Worm (Caenorhabditis elegans): Measurements from ENCODE around the gene F49A5.10.

F49A5.10 gene

DNA sequence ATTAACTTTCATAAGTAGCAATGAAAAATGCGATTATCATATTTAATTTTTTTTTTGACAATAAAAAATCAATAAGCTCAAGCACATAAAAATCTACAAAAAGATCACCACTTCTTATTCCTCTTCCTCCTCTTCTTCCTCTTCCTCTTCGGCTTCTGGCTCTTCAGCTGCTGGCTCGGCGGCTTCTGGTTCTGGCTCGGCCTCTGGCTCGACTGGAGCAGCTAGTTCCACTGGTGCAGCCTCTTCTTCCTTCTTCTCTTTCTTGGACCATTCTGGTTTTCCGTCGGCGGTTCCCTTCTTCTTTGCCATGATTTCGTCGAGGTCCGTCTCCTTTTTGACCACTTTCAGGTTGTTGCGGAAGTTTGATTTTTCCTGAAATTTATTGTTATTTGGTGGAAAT, 41.4 kb upstream of the F49A5.10 start:
- no peak for TF ChIP-seq Y55F3AM.14 (GFP tag; optimal IDR thresholded peaks at IDR 0.05)
- no peak for TF ChIP-seq nhr-129 (tag; optimal IDR thresholded peaks at IDR 0.05)
- no peak for TF ChIP-seq elt-1 (tag; optimal IDR thresholded peaks at IDR 0.05)
- TF ChIP-seq R02D3.7 (tag; optimal IDR thresholded peaks at IDR 0.05): no peak
- no peak for TF ChIP-seq nhr-10 (tag; optimal IDR thresholded peaks at IDR 0.05)
- no peak for TF ChIP-seq ZK546.5 (tag; optimal IDR thresholded peaks at IDR 0.05)
- TF ChIP-seq ceh-82 (tag; optimal IDR thresholded peaks at IDR 0.05): no peak
- no peak for TF ChIP-seq nhr-23 (tag; optimal IDR thresholded peaks at IDR 0.05)
- no peak for TF ChIP-seq egl-27 (tag; optimal IDR thresholded peaks at IDR 0.05)
- no peak for TF ChIP-seq ceh-16 (tag; optimal IDR thresholded peaks at IDR 0.05)
- no peak for TF ChIP-seq mbf-1 (tag; optimal IDR thresholded peaks at IDR 0.05)
- no peak for TF ChIP-seq unc-55 (GFP tag; optimal IDR thresholded peaks at IDR 0.05)

ce11 chrV:16834989-16835388, 40.1 kb upstream of the F49A5.10 start, which contains the start of gene tni-3:
TSS of gene tni-3 (minus strand) at chrV:16835128.
- no peak for TF ChIP-seq nhr-77 (tag; optimal IDR thresholded peaks at IDR 0.05)
- TF ChIP-seq gmeb-1 (tag; optimal IDR thresholded peaks at IDR 0.05): no peak
- TF ChIP-seq snpc-4 (tag; optimal IDR thresholded peaks at IDR 0.05): no peak
- TF ChIP-seq nhr-237 (tag; optimal IDR thresholded peaks at IDR 0.05): no peak
- TF ChIP-seq lin-39 (tag; optimal IDR thresholded peaks at IDR 0.05): no peak
- TF ChIP-seq lin-11 (tag; optimal IDR thresholded peaks at IDR 0.05): no peak
- TF ChIP-seq sma-9 (GFP tag; optimal IDR thresholded peaks at IDR 0.05): no peak
- no peak for TF ChIP-seq sma-9 (tag; optimal IDR thresholded peaks at IDR 0.05)
- no peak for TF ChIP-seq sem-4 (tag; optimal IDR thresholded peaks at IDR 0.05)
- no peak for TF ChIP-seq lin-13 (GFP tag; optimal IDR thresholded peaks at IDR 0.05)
- no peak for TF ChIP-seq mdl-1 (tag; optimal IDR thresholded peaks at IDR 0.05)

DNA sequence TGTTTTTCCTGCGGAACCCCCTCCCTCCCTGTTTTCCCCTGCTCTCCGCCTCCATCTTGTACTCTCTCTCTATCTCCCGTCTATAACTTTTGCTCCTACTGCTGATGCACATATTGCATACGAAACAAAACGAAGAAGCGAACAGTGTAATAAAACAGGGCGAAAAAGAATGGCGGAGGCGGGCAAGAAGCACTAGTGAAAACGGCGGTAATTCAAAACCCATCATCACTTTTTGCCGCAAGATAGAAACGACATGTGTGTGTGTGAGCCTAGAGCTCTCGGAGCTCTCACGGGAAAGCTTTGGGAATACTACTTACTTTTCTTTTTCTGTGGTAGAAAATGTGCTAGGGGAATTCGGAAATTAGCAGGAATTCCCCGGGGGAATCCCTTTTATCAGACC, 39.0 kb upstream of the F49A5.10 start:
- no peak for TF ChIP-seq R02D3.7 (tag; optimal IDR thresholded peaks at IDR 0.05)
- no peak for TF ChIP-seq ztf-1 (GFP tag; conservative IDR thresholded peaks at IDR 0.05)
- TF ChIP-seq dmd-4 (tag; optimal IDR thresholded peaks at IDR 0.05): no peak
- no peak for TF ChIP-seq nhr-77 (tag; optimal IDR thresholded peaks at IDR 0.05)
- TF ChIP-seq mab-5 (tag; optimal IDR thresholded peaks at IDR 0.05): no peak
- no peak for TF ChIP-seq aly-2 (tag; optimal IDR thresholded peaks at IDR 0.05)
- TF ChIP-seq nhr-11 (tag; optimal IDR thresholded peaks at IDR 0.05): no peak
- TF ChIP-seq nhr-23 (tag; optimal IDR thresholded peaks at IDR 0.05): no peak

DNA sequence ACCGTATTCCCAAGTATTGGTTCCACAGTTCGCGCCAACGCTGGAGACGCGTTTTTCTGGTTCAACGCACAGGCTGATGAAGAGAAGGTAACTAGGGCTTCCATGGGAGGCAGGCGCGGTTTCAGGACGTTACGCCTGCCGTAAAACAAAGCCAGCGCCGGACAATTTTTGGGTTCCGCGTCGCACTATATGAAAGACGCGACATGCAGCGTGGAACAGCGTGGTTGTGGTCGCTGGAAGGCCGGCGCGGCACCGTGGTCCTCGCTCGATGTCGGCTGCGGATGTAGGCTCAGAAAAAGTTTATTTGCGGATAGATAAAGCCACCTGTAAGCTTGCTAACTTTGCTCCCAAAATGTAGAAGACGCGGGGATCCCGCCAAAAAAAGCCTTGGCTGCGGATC, 36.6 kb upstream of the F49A5.10 start:
- TF ChIP-seq ama-1 (optimal IDR thresholded peaks at IDR 0.05) (no peak), ztf-11 (tag; optimal IDR thresholded peaks at IDR 0.05) (no peak), mab-5 (tag; optimal IDR thresholded peaks at IDR 0.05) (no peak), nhr-6 (tag; optimal IDR thresholded peaks at IDR 0.05) (no peak), R02D3.7 (tag; optimal IDR thresholded peaks at IDR 0.05) (no peak), crh-2 (tag; optimal IDR thresholded peaks at IDR 0.05) (no peak), aly-2 (tag; optimal IDR thresholded peaks at IDR 0.05) (no peak), dmd-4 (tag; optimal IDR thresholded peaks at IDR 0.05) (no peak), lsy-2 (tag; optimal IDR thresholded peaks at IDR 0.05) (no peak), gmeb-1 (tag; optimal IDR thresholded peaks at IDR 0.05) (no peak), fos-1 (tag; optimal IDR thresholded peaks at IDR 0.05) (no peak), ZK546.5 (tag; optimal IDR thresholded peaks at IDR 0.05) (no peak)

ce11 chrV:16840283-16840682, 34.8 kb upstream of the F49A5.10 start:
- TF ChIP-seq sma-9 (GFP tag; optimal IDR thresholded peaks at IDR 0.05): peak; percentile 50
- TF ChIP-seq sma-9 (tag; optimal IDR thresholded peaks at IDR 0.05): no peak
- no peak for TF ChIP-seq nhr-25 (tag; optimal IDR thresholded peaks at IDR 0.05)
- peak; percentile 76 for TF ChIP-seq fos-1 (tag; optimal IDR thresholded peaks at IDR 0.05)
- no peak for TF ChIP-seq nhr-12 (tag; optimal IDR thresholded peaks at IDR 0.05)

DNA sequence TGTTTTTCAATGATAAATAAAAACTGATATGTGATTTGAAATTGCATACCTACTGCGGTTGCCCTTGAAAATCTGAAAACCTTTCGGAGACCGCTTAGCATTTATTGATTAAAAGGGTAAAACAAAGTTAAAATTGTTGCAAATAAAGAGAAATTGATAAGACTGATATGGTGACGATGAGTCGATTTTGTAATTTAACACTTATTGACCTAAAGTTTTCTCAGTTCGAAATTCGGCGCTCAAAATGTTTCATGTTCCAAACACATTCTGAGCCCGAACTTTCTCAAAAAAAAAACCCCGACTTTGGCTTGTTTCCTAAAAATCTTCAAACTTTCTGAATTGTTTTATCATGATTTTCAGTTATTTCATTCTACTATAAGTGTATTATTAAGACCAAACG, 34.1 kb upstream of the F49A5.10 start, which contains the start of gene clec-40:
Gene clec-40, minus strand, starts transcription at position 101 of the 400 bp plus-strand sequence.
- TF ChIP-seq nhr-11 (tag; optimal IDR thresholded peaks at IDR 0.05) (no peak), dmd-4 (tag; optimal IDR thresholded peaks at IDR 0.05) (no peak), nhr-6 (tag; optimal IDR thresholded peaks at IDR 0.05) (no peak), lin-39 (tag; optimal IDR thresholded peaks at IDR 0.05) (no peak), nhr-77 (tag; optimal IDR thresholded peaks at IDR 0.05) (no peak), crh-2 (tag; optimal IDR thresholded peaks at IDR 0.05) (no peak), lin-11 (tag; optimal IDR thresholded peaks at IDR 0.05) (no peak), R02D3.7 (tag; optimal IDR thresholded peaks at IDR 0.05) (no peak), unc-39 (tag; optimal IDR thresholded peaks at IDR 0.05) (no peak), nhr-23 (tag; optimal IDR thresholded peaks at IDR 0.05) (no peak), nhr-129 (tag; optimal IDR thresholded peaks at IDR 0.05) (no peak), elt-3 (tag; optimal IDR thresholded peaks at IDR 0.05) (no peak), ztf-4 (tag; optimal IDR thresholded peaks at IDR 0.05) (no peak), nhr-25 (tag; optimal IDR thresholded peaks at IDR 0.05) (no peak)
